Worm (Caenorhabditis elegans) whole organism, young adult: ENCODE data around the gene F40F8.1.

Experiments used
- F57A8.1 ChIP-seq: fragments of 200-800 bp; sonication (Bioruptor generic); optimal IDR thresholded peaks from 2 replicates; lab custom pipeline; 2018; ENCODE audit warnings: mild to moderate bottlenecking, missing genetic modification characterization, moderate library complexity, missing compliant biosample characterization
- F57C9.4 ChIP-seq: sonication (generic microtip); optimal IDR thresholded peaks from 2 replicates; lab custom pipeline; 2017; ENCODE audit warnings: mild to moderate bottlenecking, missing genetic modification characterization, missing compliant biosample characterization
- die-1 ChIP-seq: sonication (generic microtip); optimal IDR thresholded peaks from 2 replicates; lab custom pipeline; 2016; ENCODE audit warnings: missing genotype, mild to moderate bottlenecking, missing genetic modification characterization, missing compliant biosample characterization
- snpc-4 ChIP-seq, 5 experiments: fragments of 150-350 bp in 1 of 5; sonication (generic microtip) in 4 of 5; optimal IDR thresholded peaks; 2 replicates each; lab custom pipeline; 2014 to 2018; ENCODE audit warnings: missing genetic modification characterization in 5 of 5, missing biosample characterization in 3 of 5, antibody characterized with exemption in 2 of 5, mild to moderate bottlenecking in 2 of 5, missing compliant biosample characterization in 2 of 5, missing genotype in 2 of 5, moderate library complexity in 2 of 5, missing genetic modification reagents in 1 of 5

ce11 chrII:11175347-11175746 lies 47.9 kb downstream of the F40F8.1 start:
- TF ChIP-seq F57A8.1 (GFP tag; lab: Kevin White, UChicago) (no peak), die-1 (tag; lab: Kevin White, UChicago) (no peak), F57C9.4 (no peak), snpc-4 (GFP tag; optimal IDR thresholded peaks at IDR 0.05; lab: Kevin White, UChicago) (no peak), snpc-4 (tag; optimal IDR thresholded peaks at IDR 0.05; lab: Kevin White, UChicago) (no peak)
